Worm (Caenorhabditis elegans): ENCODE data around the gene srh-281.

ce11 chrV:16235647-16236046, 45.1 kb downstream of the srh-281 start, which contains the start of gene srh-98:
- TF ChIP-seq ref-1 (GFP tag; conservative IDR thresholded peaks at IDR 0.05) (no peak), ztf-29 (GFP tag; IDR thresholded peaks at IDR 0.05) (no peak), klf-2 (GFP tag; conservative IDR thresholded peaks at IDR 0.05) (no peak)
